Fruit fly (Drosophila melanogaster) whole organism, adult: ENCODE results near the gene CG1113.
A peak's percentile ranks its signal among the peaks of the same experiment; 100 is the strongest.

ENCODE experiments used
- CG11617 ChIP-seq: fragments of 200-800 bp; sonication (Bioruptor generic); optimal IDR thresholded peaks from 2 replicates; lab custom pipeline; 2017; ENCODE audit warnings: mild to moderate bottlenecking, missing biosample characterization, missing genetic modification reagents, missing genetic modification characterization
- CG12768 ChIP-seq: fragments of 200-800 bp; sonication (Bioruptor generic); optimal IDR thresholded peaks from 2 replicates; lab custom pipeline; 2017; ENCODE audit warnings: missing biosample characterization, missing genetic modification characterization, mild to moderate bottlenecking, moderate library complexity, missing genetic modification reagents
- CG14711 ChIP-seq: fragments of 200-800 bp; sonication (Bioruptor generic); optimal IDR thresholded peaks from 2 replicates; lab custom pipeline; 2018; ENCODE audit warnings: missing biosample characterization, mild to moderate bottlenecking, missing genetic modification characterization, moderate library complexity
- CG1620 ChIP-seq: fragments of 200-800 bp; sonication (Bioruptor generic); optimal IDR thresholded peaks from 2 replicates; lab custom pipeline; 2016; ENCODE audit warnings: missing biosample characterization, missing genetic modification characterization
- CG33017 ChIP-seq: fragments of 200-800 bp; sonication (Bioruptor generic); optimal IDR thresholded peaks from 2 replicates; lab custom pipeline; 2018; ENCODE audit warnings: missing biosample characterization, mild to moderate bottlenecking, missing genetic modification characterization, moderate library complexity
- CG5204 ChIP-seq: fragments of 200-800 bp; sonication (Bioruptor generic); optimal IDR thresholded peaks from 2 replicates; lab custom pipeline; 2016; ENCODE audit warnings: missing biosample characterization, missing genetic modification characterization
- CG7045 ChIP-seq: fragments of 200-800 bp; sonication (Bioruptor generic); optimal IDR thresholded peaks from 2 replicates; lab custom pipeline; 2017; ENCODE audit warnings: missing biosample characterization, mild to moderate bottlenecking, missing genetic modification characterization
- CG7101 ChIP-seq: fragments of 200-800 bp; sonication (Bioruptor generic); optimal IDR thresholded peaks from 2 replicates; lab custom pipeline; 2018; ENCODE audit warnings: missing biosample characterization, mild to moderate bottlenecking, missing genetic modification characterization, moderate library complexity
- Clk ChIP-seq: fragments of 200-800 bp; sonication (Bioruptor generic); optimal IDR thresholded peaks from 2 replicates; lab custom pipeline; 2017; ENCODE audit warnings: missing biosample characterization, missing genetic modification characterization
- Crg-1 ChIP-seq: fragments of 200-800 bp; sonication (Bioruptor generic); optimal IDR thresholded peaks from 2 replicates; lab custom pipeline; 2016; ENCODE audit warnings: missing biosample characterization, missing genetic modification characterization
- Hr96 ChIP-seq: fragments of 200-800 bp; sonication (Bioruptor generic); optimal IDR thresholded peaks from 2 replicates; lab custom pipeline; 2016; ENCODE audit warnings: missing biosample characterization, missing genetic modification characterization
- Mnt ChIP-seq: fragments of 200-800 bp; sonication (Bioruptor generic); optimal IDR thresholded peaks from 2 replicates; lab custom pipeline; 2016; ENCODE audit warnings: missing biosample characterization, mild to moderate bottlenecking, missing genetic modification characterization
- bab1 ChIP-seq: fragments of 200-800 bp; sonication (Bioruptor generic); optimal IDR thresholded peaks from 3 replicates; lab custom pipeline; 2019; ENCODE audit warnings: missing biosample characterization, mild to moderate bottlenecking, missing genetic modification characterization, moderate library complexity
- cic ChIP-seq: fragments of 200-800 bp; sonication (Bioruptor generic); optimal IDR thresholded peaks from 2 replicates; lab custom pipeline; 2017; ENCODE audit warnings: missing biosample characterization, mild to moderate bottlenecking, missing genetic modification characterization, moderate library complexity
- cnc ChIP-seq, 2 experiments: fragments of >200 bp; optimal IDR thresholded peaks; 2 replicates each; lab custom pipeline; 2017
- kay ChIP-seq: fragments of 200-800 bp; sonication (Bioruptor generic); peaks from one replicate; lab custom pipeline; 2016; ENCODE audit warnings: missing biosample characterization, missing genetic modification characterization, borderline replicate concordance
- ovo ChIP-seq: fragments of 200-800 bp; sonication (Bioruptor generic); optimal IDR thresholded peaks from 2 replicates; lab custom pipeline; 2016; ENCODE audit warnings: missing biosample characterization, missing genetic modification characterization
- pad ChIP-seq: fragments of 200-800 bp; sonication (Bioruptor generic); optimal IDR thresholded peaks from 3 replicates; lab custom pipeline; 2017; ENCODE audit warnings: missing biosample characterization, missing genetic modification characterization, mild to moderate bottlenecking, moderate library complexity, missing genetic modification reagents
- tj ChIP-seq: fragments of 200-800 bp; sonication (Bioruptor generic); optimal IDR thresholded peaks from 3 replicates; lab custom pipeline; 2017; ENCODE audit warnings: missing biosample characterization, mild to moderate bottlenecking, missing genetic modification characterization, moderate library complexity
- toe ChIP-seq: fragments of 200-800 bp; sonication (Bioruptor generic); optimal IDR thresholded peaks from 2 replicates; lab custom pipeline; 2016; ENCODE audit warnings: missing biosample characterization, missing genetic modification characterization

The CG1113 gene

DNA sequence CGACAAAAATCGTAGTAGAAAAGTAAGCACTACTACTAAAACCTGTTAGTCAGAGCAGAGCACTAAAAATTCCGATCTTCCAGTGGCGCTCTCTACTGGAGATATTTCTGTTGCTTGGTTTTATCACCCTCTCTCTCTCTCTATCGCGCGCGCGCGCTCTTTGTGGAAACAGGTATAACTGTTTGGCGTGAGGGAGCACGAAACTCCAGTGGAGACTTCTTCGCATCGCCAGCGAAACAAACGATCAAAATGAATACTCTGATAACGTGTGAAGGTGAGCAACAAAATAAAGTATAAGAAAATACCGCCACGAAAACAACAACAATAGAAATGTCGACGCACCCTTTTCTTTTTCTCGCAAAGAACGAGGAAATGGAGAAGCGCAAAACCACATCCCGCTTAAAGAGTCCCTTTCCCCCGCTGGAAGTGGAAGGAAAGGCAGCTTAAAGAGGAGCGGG is 36.6 kb upstream of the CG1113 start:
- peak; percentile 59 for TF ChIP-seq tj
- peak; percentile 98 for TF ChIP-seq pad (GFP tag; lab: Kevin White, UChicago)
- no peak for TF ChIP-seq CG12768

DNA sequence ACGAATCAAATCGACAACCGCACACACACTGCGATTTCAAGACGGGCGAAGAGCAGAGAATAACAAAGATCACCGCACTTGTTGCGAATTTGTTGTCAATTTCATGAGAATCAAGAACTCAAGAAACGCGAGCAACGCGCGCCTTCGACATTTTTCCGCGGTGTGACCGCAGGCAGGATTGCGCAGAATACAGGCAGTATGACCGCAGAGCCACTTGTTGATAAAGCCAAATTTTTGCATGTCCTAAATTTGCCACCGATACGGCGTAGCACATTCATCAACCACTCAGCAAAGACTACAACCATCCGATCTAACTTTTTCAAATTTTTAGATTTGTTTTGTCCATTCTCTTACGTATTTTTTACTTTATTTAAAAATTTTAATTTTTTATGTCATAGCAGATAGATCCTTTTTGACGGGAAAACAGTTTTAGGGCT is 35.7 kb upstream of the CG1113 start, which contains the start of gene cno:
Gene cno, minus strand, starts transcription at position 179 of the 437 bp plus-strand sequence.
- no peak for TF ChIP-seq cic (GFP tag; lab: Kevin White, UChicago)
- TF ChIP-seq bab1, result peak; percentile 51
- peak; percentile 18 for TF ChIP-seq CG33017 (tag; lab: Kevin White, UChicago)
- no peak for TF ChIP-seq toe (GFP tag; lab: Kevin White, UChicago)
- TF ChIP-seq Mnt (GFP tag; lab: Kevin White, UChicago), result peak; percentile 30
- peak; percentile 6 for TF ChIP-seq CG1620
- TF ChIP-seq CG7101 (tag; lab: Kevin White, UChicago), result peak; percentile 26

DNA sequence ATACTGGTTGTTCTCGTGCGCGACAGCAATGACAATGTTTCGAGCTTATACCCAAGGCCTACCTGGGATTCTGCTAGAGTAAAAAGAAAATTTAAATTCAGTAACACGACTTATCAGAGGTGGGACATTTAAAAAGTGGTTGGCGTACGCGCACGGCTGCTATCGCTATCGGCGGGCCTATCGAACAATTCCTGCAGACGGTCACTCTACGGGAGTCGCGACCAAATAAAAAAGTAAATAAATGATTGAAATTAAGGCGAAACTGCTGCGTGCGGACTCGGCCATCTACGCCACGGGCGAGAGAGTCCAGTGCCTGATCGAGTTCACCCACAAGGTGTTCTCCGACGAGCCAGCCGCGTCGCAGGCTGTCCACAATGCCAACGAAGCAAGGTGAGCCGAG is 33.5 kb upstream of the CG1113 start, which contains the start of the genes Prosbeta2R2 and CG1116:
Gene Prosbeta2R2, minus strand, starts transcription at position 63 of the 400 bp plus-strand sequence.
Gene CG1116, plus strand, starts transcription at position 192 of the 400 bp plus-strand sequence.
- no peak for TF ChIP-seq CG14711 (tag; lab: Kevin White, UChicago)
- TF ChIP-seq ovo, result no peak
- peak; percentile 11 for TF ChIP-seq bab1

DNA sequence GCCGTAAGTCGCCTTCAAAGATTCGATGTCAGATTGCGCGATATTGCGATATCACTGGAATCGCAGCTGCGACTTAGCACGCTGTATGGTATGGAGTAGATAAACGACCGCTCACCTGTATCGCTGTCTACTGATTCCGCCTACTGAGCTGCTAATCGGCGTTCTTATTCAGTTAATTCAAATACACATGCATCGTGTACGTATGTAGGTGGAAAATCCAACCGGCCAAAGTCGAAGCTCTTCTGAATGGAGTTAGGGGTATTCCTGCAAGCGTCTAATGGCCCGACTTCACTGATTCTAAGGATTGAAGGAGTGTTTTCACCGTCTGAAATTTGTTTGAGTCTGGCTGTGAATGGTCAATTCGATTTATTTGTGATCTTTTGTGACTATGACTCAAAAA is 29.8 kb upstream of the CG1113 start, which contains the start of gene CG2604:
Gene CG2604, minus strand, starts transcription at position 231 of the 400 bp plus-strand sequence.
- TF ChIP-seq cnc (optimal IDR thresholded peaks at IDR 0.05; lab: Kevin White, UChicago) (no peak), pad (GFP tag; lab: Kevin White, UChicago) (peak; percentile 25), CG7101 (tag; lab: Kevin White, UChicago) (no peak), CG5204 (no peak), CG11617 (GFP tag; lab: Kevin White, UChicago) (peak; percentile 1), CG14711 (tag; lab: Kevin White, UChicago) (peak; percentile 12), Crg-1 (GFP tag; lab: Kevin White, UChicago) (no peak), Mnt (GFP tag; lab: Kevin White, UChicago) (peak; percentile 84), CG12768 (peak; percentile 83), CG1620 (peak; percentile 32), bab1 (peak; percentile 14), toe (GFP tag; lab: Kevin White, UChicago) (peak; percentile 71), tj (peak; percentile 29), cic (GFP tag; lab: Kevin White, UChicago) (peak; percentile 62), ovo (no peak), CG33017 (tag; lab: Kevin White, UChicago) (peak; percentile 28), Hr96 (GFP tag; lab: Kevin White, UChicago) (no peak), Clk (no peak)

DNA sequence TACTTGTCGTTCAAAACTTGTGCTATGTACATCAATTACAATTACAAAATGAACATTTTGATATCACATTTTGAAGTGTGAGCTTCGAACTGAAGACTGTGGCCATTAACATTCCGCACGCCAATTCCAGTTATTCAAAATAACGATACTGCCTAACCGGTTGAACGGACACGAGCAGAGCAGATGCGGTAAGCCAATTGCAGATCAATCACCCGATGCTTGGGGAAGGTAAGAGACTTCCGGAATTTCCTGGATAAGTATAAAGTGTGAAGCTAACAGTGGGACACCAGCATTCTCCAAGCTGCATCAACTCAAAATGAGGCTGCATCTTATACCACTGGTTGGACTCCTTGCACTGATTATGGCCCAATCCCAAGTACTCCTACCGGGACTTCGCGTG is 29.1 kb upstream of the CG1113 start, which contains the start of gene CG14664:
Gene CG14664, plus strand, starts transcription at position 301 of the 400 bp plus-strand sequence.
- TF ChIP-seq CG5204 (no peak), tj (no peak), CG33017 (tag; lab: Kevin White, UChicago) (no peak), Hr96 (GFP tag; lab: Kevin White, UChicago) (no peak), CG1620 (no peak), Mnt (GFP tag; lab: Kevin White, UChicago) (no peak), CG7045 (GFP tag; lab: Kevin White, UChicago) (no peak), CG7101 (tag; lab: Kevin White, UChicago) (no peak), cnc (optimal IDR thresholded peaks at IDR 0.05; lab: Kevin White, UChicago) (no peak)

DNA sequence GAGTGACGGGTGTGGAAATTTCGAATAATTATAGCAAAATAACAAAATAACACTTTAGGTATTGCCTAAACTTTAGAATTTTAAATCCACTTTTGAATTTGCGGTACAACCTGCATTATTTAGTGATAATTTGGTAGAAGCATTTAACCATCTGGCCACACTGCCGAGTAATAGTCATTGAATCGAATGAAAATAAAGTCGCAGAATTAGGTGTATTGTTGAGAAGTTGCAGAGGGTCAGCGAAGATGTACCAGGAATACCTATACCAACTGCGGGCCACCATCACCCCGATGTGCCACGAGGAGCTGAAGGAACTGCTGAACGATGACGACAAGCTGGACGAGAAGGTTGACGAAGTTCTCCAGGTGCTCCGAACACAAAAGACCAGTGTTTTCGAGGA is 26.9 kb upstream of the CG1113 start, which contains the start of gene Vps37B:
Gene Vps37B, plus strand, starts transcription at position 134 of the 400 bp plus-strand sequence.
- no peak for TF ChIP-seq CG7101 (tag; lab: Kevin White, UChicago)

DNA sequence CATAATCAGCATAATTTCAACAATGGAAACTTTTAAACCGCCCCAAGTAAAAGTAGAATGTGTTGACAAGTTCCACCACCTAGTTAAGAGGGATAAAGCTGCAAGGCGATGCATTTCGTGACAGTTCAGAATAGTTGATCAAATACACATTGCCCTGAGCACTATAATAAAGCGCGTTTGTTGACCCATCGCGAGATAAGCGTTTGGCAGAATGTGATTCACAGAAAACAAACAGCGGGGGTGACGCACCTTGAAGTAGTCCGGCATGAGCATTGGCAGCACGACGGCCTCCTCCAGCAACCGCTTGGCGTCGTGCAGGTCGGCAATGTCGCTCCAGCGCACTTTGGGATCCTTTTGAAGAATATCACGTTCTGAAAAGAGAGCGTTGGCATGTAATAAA is 23.5 kb upstream of the CG1113 start:
- TF ChIP-seq CG7045 (GFP tag; lab: Kevin White, UChicago) (peak; percentile 15), Hr96 (GFP tag; lab: Kevin White, UChicago) (no peak), CG7101 (tag; lab: Kevin White, UChicago) (no peak), CG12768 (peak; percentile 6), kay (GFP tag; lab: Kevin White, UChicago) (no peak), cic (GFP tag; lab: Kevin White, UChicago) (peak; percentile 54), Mnt (GFP tag; lab: Kevin White, UChicago) (no peak)
